Worm (Caenorhabditis elegans) whole organism, L3 larva: ENCODE data around the gene F11C1.10.

Experiments
- ama-1 ChIP-seq: fragments of 150-350 bp; optimal IDR thresholded peaks from 2 replicates; lab custom pipeline; 2018
- ceh-28 ChIP-seq: fragments of 150-350 bp; optimal IDR thresholded peaks from 2 replicates; lab custom pipeline; 2014; ENCODE audit warnings: missing biosample characterization, missing genetic modification reagents, missing genetic modification characterization
- daf-12 ChIP-seq: fragments of 150-350 bp; optimal IDR thresholded peaks from 2 replicates; lab custom pipeline; 2014; ENCODE audit warnings: missing biosample characterization, missing genetic modification reagents, missing genetic modification characterization
- hmg-11 ChIP-seq: sonication (generic microtip); optimal IDR thresholded peaks from 2 replicates; lab custom pipeline; 2016; ENCODE audit warnings: missing genetic modification characterization, missing compliant biosample characterization
- nhr-12 ChIP-seq: fragments of 150-350 bp; optimal IDR thresholded peaks from 2 replicates; lab custom pipeline; 2014; ENCODE audit warnings: missing biosample characterization, missing genetic modification characterization
- nhr-43 ChIP-seq: sonication (generic microtip); optimal IDR thresholded peaks from 2 replicates; lab custom pipeline; 2016; ENCODE audit warnings: mild to moderate bottlenecking, missing genetic modification characterization, missing compliant biosample characterization; ENCODE audit not compliant: poor library complexity, severe bottlenecking
- nhr-77 ChIP-seq: fragments of 150-350 bp; optimal IDR thresholded peaks from 2 replicates; lab custom pipeline; 2014; ENCODE audit warnings: missing biosample characterization, missing genetic modification characterization
- pha-4 ChIP-seq: fragments of 150-350 bp; optimal IDR thresholded peaks from 2 replicates; lab custom pipeline; 2014; ENCODE audit warnings: missing biosample characterization, missing genetic modification reagents, missing genetic modification characterization
- tbx-2 ChIP-seq: sonication (generic microtip); optimal IDR thresholded peaks from 2 replicates; lab custom pipeline; 2016; ENCODE audit warnings: mild to moderate bottlenecking, missing genetic modification characterization, missing compliant biosample characterization
- unc-39 ChIP-seq: sonication (generic microtip); optimal IDR thresholded peaks from 4 replicates; lab custom pipeline; 2017; ENCODE audit warnings: missing biosample characterization, missing genetic modification characterization
- zag-1 ChIP-seq: fragments of 150-350 bp; optimal IDR thresholded peaks from 2 replicates; lab custom pipeline; 2014; ENCODE audit warnings: missing biosample characterization, missing genetic modification characterization
- ztf-4 ChIP-seq: fragments of 150-350 bp; optimal IDR thresholded peaks from 2 replicates; lab custom pipeline; 2014; ENCODE audit warnings: missing biosample characterization, missing genetic modification characterization

- no peak for TF ChIP-seq nhr-77 (tag; lab: Kevin White, UChicago)
- no peak for TF ChIP-seq daf-12
- no peak for TF ChIP-seq zag-1 (tag; lab: Kevin White, UChicago)
- TF ChIP-seq unc-39, result no peak
- no peak for TF ChIP-seq tbx-2 (tag; lab: Kevin White, UChicago)
- no peak for TF ChIP-seq nhr-12 (tag; lab: Kevin White, UChicago)
- no peak for TF ChIP-seq ceh-28
- TF ChIP-seq hmg-11, result no peak
- TF ChIP-seq pha-4 (tag; lab: Kevin White, UChicago), result no peak
- no peak for TF ChIP-seq ztf-4 (tag; lab: Kevin White, UChicago)
- TF ChIP-seq nhr-43 (tag; lab: Kevin White, UChicago), result no peak
- no peak for TF ChIP-seq ama-1 (lab: Kevin White, UChicago)
Observed at ce11 chrX:12996161-12996560, 19.3 kb downstream of the F11C1.10 start.
